Worm (Caenorhabditis elegans): ENCODE results near the gene T10D4.14.

The T10D4.14 gene

ce11 chrII:3118907-3119382 lies 32.6 kb downstream of the T10D4.14 start, which contains the start of gene T10D4.6 (continued):
- TF ChIP-seq pqm-1 (tag; optimal IDR thresholded peaks at IDR 0.05) (no peak), grh-1 (GFP tag; IDR thresholded peaks at IDR 0.05) (no peak), unc-62 (GFP tag; optimal IDR thresholded peaks at IDR 0.05) (no peak), ceh-90 (tag; optimal IDR thresholded peaks at IDR 0.05) (no peak), lir-3 (tag; optimal IDR thresholded peaks at IDR 0.05; ENCODE audit: poor library complexity) (no peak), ceh-82 (tag; optimal IDR thresholded peaks at IDR 0.05) (peak in 1 of 3 experiments; percentile 19), F16B12.6 (tag; optimal IDR thresholded peaks at IDR 0.05) (peak; percentile 80), efl-1 (optimal IDR thresholded peaks at IDR 0.05) (peak; percentile 51 to 67), efl-1 (GFP tag; optimal IDR thresholded peaks at IDR 0.05 in 1 of 2) (peak in 1 of 2 experiments; percentile 45), lin-35 (GFP tag; optimal IDR thresholded peaks at IDR 0.05) (peak; percentile 46 to 63), snpc-4 (tag; optimal IDR thresholded peaks at IDR 0.05) (no peak), egl-13 (tag; optimal IDR thresholded peaks at IDR 0.05) (no peak), nhr-77 (tag; optimal IDR thresholded peaks at IDR 0.05) (no peak), lsy-2 (tag; optimal IDR thresholded peaks at IDR 0.05) (peak in 1 of 2 experiments; percentile 40), efl-3 (GFP tag; optimal IDR thresholded peaks at IDR 0.05) (no peak), nhr-84 (tag; optimal IDR thresholded peaks at IDR 0.05) (no peak), blmp-1 (tag; optimal IDR thresholded peaks at IDR 0.05) (no peak), nhr-71 (tag; optimal IDR thresholded peaks at IDR 0.05) (no peak), zip-4 (GFP tag; optimal IDR thresholded peaks at IDR 0.05) (no peak), C34B4.2 (tag; optimal IDR thresholded peaks at IDR 0.05) (no peak), lin-13 (GFP tag; optimal IDR thresholded peaks at IDR 0.05) (no peak), hlh-4 (tag; optimal IDR thresholded peaks at IDR 0.05) (no peak), dpl-1 (GFP tag; optimal IDR thresholded peaks at IDR 0.05) (peak; percentile 17 to 51 (median 18)), mep-1 (tag; optimal IDR thresholded peaks at IDR 0.05) (peak; percentile 34), elt-2 (tag; optimal IDR thresholded peaks at IDR 0.05) (no peak), dsc-1 (tag; optimal IDR thresholded peaks at IDR 0.05) (no peak)

- TF ChIP-seq Y116A8C.19 (tag; optimal IDR thresholded peaks at IDR 0.05; ENCODE audit: borderline replicate concordance): no peak
- no peak for TF ChIP-seq egl-13 (tag; optimal IDR thresholded peaks at IDR 0.05)
- no peak for TF ChIP-seq nhr-90 (tag; optimal IDR thresholded peaks at IDR 0.05; ENCODE audit: poor library complexity)
- TF ChIP-seq sox-4 (tag; optimal IDR thresholded peaks at IDR 0.05): no peak
- no peak for TF ChIP-seq nhr-71 (tag; optimal IDR thresholded peaks at IDR 0.05)
- TF ChIP-seq elt-3 (tag; optimal IDR thresholded peaks at IDR 0.05): no peak
- TF ChIP-seq nhr-28 (tag; optimal IDR thresholded peaks at IDR 0.05): no peak
- TF ChIP-seq pag-3 (tag; optimal IDR thresholded peaks at IDR 0.05; ENCODE audit: borderline replicate concordance, insufficient read depth): no peak
- no peak for TF ChIP-seq tbx-2 (tag; optimal IDR thresholded peaks at IDR 0.05)
- TF ChIP-seq nhr-77 (tag; optimal IDR thresholded peaks at IDR 0.05): no peak
- no peak for TF ChIP-seq nhr-11 (tag; optimal IDR thresholded peaks at IDR 0.05)
- TF ChIP-seq mab-9 (GFP tag; IDR thresholded peaks at IDR 0.05): no peak
- no peak for TF ChIP-seq grh-1 (GFP tag; IDR thresholded peaks at IDR 0.05)
- no peak for TF ChIP-seq alr-1 (tag; optimal IDR thresholded peaks at IDR 0.05; ENCODE audit: borderline replicate concordance)
- no peak for TF ChIP-seq tlp-1 (tag; optimal IDR thresholded peaks at IDR 0.05)
- no peak for TF ChIP-seq dpl-1 (GFP tag; optimal IDR thresholded peaks at IDR 0.05)
- TF ChIP-seq nhr-76 (tag; optimal IDR thresholded peaks at IDR 0.05): no peak
- TF ChIP-seq nhr-84 (tag; optimal IDR thresholded peaks at IDR 0.05): no peak
- TF ChIP-seq ama-1 (optimal IDR thresholded peaks at IDR 0.05): no peak
- no peak for TF ChIP-seq unc-86 (tag; optimal IDR thresholded peaks at IDR 0.05)
Measured at ce11 chrII:3117471-3117870, 34.0 kb downstream of the T10D4.14 start, which contains the start of gene T10D4.7. Gene T10D4.7, plus strand, starts transcription at chrII:3117771.

- TF ChIP-seq hlh-4 (tag; optimal IDR thresholded peaks at IDR 0.05) (no peak), unc-62 (GFP tag; optimal IDR thresholded peaks at IDR 0.05) (no peak), lin-15B (tag; optimal IDR thresholded peaks at IDR 0.05) (no peak), blmp-1 (tag; optimal IDR thresholded peaks at IDR 0.05) (no peak), nhr-85 (tag) (no peak), irx-1 (tag; optimal IDR thresholded peaks at IDR 0.05) (no peak), nhr-47 (tag; optimal IDR thresholded peaks at IDR 0.05) (no peak), nhr-84 (tag; optimal IDR thresholded peaks at IDR 0.05) (no peak)
Measured at ce11 chrII:3113934-3114333, 37.6 kb downstream of the T10D4.14 start, which contains the start of gene clec-123. Gene clec-123, plus strand, starts transcription at chrII:3114234.
